Worm (Caenorhabditis elegans) whole organism, late embryonic: Measurements from ENCODE around the gene ttr-52.

Experiments used
- C08G9.2 ChIP-seq: sonication (generic microtip); optimal IDR thresholded peaks from 2 replicates; lab custom pipeline; 2016; ENCODE audit warnings: mild to moderate bottlenecking, missing genetic modification characterization, moderate library complexity, missing compliant biosample characterization
- F13H6.1 ChIP-seq: sonication (generic microtip); optimal IDR thresholded peaks from 2 replicates; lab custom pipeline; 2016; ENCODE audit warnings: missing genetic modification characterization, missing compliant biosample characterization
- K09A11.1 ChIP-seq: sonication (generic microtip); optimal IDR thresholded peaks from 2 replicates; lab custom pipeline; 2017; ENCODE audit warnings: antibody characterized with exemption, mild to moderate bottlenecking, missing genetic modification characterization, missing compliant biosample characterization; ENCODE audit not compliant: insufficient read depth
- ama-1 ChIP-seq: fragments of 150-350 bp; optimal IDR thresholded peaks from 2 replicates; lab custom pipeline; 2014
- ceh-22 ChIP-seq: sonication (generic microtip); optimal IDR thresholded peaks from 2 replicates; lab custom pipeline; 2017; ENCODE audit warnings: missing biosample characterization, missing genetic modification characterization
- dve-1 ChIP-seq: sonication (generic microtip); optimal IDR thresholded peaks from 2 replicates; lab custom pipeline; 2017; ENCODE audit warnings: antibody characterized with exemption, mild to moderate bottlenecking, missing genetic modification characterization, missing compliant biosample characterization
- fkh-10 ChIP-seq: fragments of 150-350 bp; optimal IDR thresholded peaks from 2 replicates; lab custom pipeline; 2014; ENCODE audit warnings: missing biosample characterization, missing genetic modification reagents, missing genetic modification characterization
- gmeb-2 ChIP-seq: sonication (generic microtip); optimal IDR thresholded peaks from 2 replicates; lab custom pipeline; 2016; ENCODE audit warnings: missing genetic modification characterization, inconsistent platforms, missing compliant biosample characterization
- hlh-13 ChIP-seq: fragments of 200-800 bp; sonication (Bioruptor generic); optimal IDR thresholded peaks from 2 replicates; lab custom pipeline; 2018; ENCODE audit warnings: mild to moderate bottlenecking, missing genetic modification characterization, missing compliant biosample characterization
- nhr-11 ChIP-seq: fragments of 150-350 bp; optimal IDR thresholded peaks from 2 replicates; lab custom pipeline; 2014; ENCODE audit warnings: missing biosample characterization, missing genetic modification characterization
- pha-4 ChIP-seq: fragments of 150-350 bp; optimal IDR thresholded peaks from 2 replicates; lab custom pipeline; 2018; ENCODE audit warnings: missing biosample characterization, missing genetic modification reagents, missing genetic modification characterization
- pqm-1 ChIP-seq: sonication (generic microtip); optimal IDR thresholded peaks from 2 replicates; lab custom pipeline; 2016; ENCODE audit warnings: missing genetic modification characterization, missing compliant biosample characterization
- unc-86 ChIP-seq: sonication (generic microtip); optimal IDR thresholded peaks from 2 replicates; lab custom pipeline; 2016; ENCODE audit warnings: missing genetic modification characterization, missing compliant biosample characterization

ce11 chrIII:13395262-13395661 is 9.3 kb upstream of the ttr-52 start, which contains the start of gene F11F1.1:
- TF ChIP-seq F13H6.1 (tag; lab: Kevin White, UChicago) (no peak), pha-4 (no peak), C08G9.2 (tag; lab: Kevin White, UChicago) (no peak), hlh-13 (GFP tag; lab: Kevin White, UChicago) (no peak), fkh-10 (GFP tag; lab: Kevin White, UChicago) (no peak), nhr-11 (tag; lab: Kevin White, UChicago) (no peak), ama-1 (lab: Kevin White, UChicago) (no peak), gmeb-2 (tag; lab: Kevin White, UChicago) (no peak), pqm-1 (tag; lab: Kevin White, UChicago) (no peak), unc-86 (tag; lab: Kevin White, UChicago) (no peak), dve-1 (tag; lab: Kevin White, UChicago) (no peak), K09A11.1 (tag; lab: Kevin White, UChicago) (no peak), ceh-22 (tag; lab: Kevin White, UChicago) (no peak)
